Fruit fly (Drosophila melanogaster): Measurements from ENCODE around the gene CG14689.

DNA sequence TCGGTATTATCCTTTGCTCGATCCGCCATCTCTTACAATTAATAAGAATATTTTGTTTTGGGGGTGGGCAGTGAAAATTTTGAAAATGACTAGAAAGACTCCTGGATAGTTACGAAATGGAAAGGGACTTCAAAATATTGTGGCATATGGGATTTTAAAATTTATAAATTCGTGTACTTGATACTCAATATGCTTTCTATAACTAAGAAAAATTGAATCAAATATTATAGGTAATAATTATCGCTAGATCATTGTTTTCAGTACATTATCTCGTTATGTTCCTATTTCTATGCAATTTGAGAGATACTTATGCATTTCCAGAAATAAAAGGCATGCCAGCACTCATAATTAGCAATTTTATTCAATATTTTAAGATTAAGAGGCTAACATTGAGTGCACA is 44.5 kb upstream of the CG14689 start, which contains the start of gene CG14691:
- no peak for TF ChIP-seq chinmo (GFP tag; IDR thresholded peaks at IDR 0.05; ENCODE audit: partially characterized antibody)
- TF ChIP-seq lbe (GFP tag; optimal IDR thresholded peaks at IDR 0.05): no peak
- TF ChIP-seq chn (GFP tag; optimal IDR thresholded peaks at IDR 0.05): no peak
- TF ChIP-seq Antp (GFP tag; optimal IDR thresholded peaks at IDR 0.05): no peak
- no peak for TF ChIP-seq fd102C (GFP tag; optimal IDR thresholded peaks at IDR 0.05)
- TF ChIP-seq CTCF (GFP tag; optimal IDR thresholded peaks at IDR 0.05): no peak
- no peak for TF ChIP-seq GATAe (GFP tag; conservative IDR thresholded peaks at IDR 0.05)

Data from whole organism, embryonic.